Worm (Caenorhabditis elegans) whole organism, early embryonic: ENCODE data around the gene mgl-3.

ENCODE experiments used
- B0310.2 ChIP-seq: sonication (generic microtip); optimal IDR thresholded peaks from 2 replicates; lab custom pipeline; 2016; ENCODE audit warnings: mild to moderate bottlenecking, missing genetic modification characterization, missing compliant biosample characterization
- F13C5.2 ChIP-seq: sonication (generic microtip); optimal IDR thresholded peaks from 2 replicates; lab custom pipeline; 2017; ENCODE audit warnings: mild to moderate bottlenecking, missing genetic modification characterization, inconsistent platforms, missing compliant biosample characterization
- aly-1 ChIP-seq: sonication (generic microtip); optimal IDR thresholded peaks from 2 replicates; lab custom pipeline; 2016; ENCODE audit warnings: missing genetic modification characterization, missing compliant biosample characterization
- ama-1 ChIP-seq: fragments of 150-350 bp; optimal IDR thresholded peaks from 2 replicates; lab custom pipeline; 2014
- ceh-13 ChIP-seq: fragments of 200-800 bp; sonication (Bioruptor generic); optimal IDR thresholded peaks from 2 replicates; lab custom pipeline; 2018; ENCODE audit warnings: mild to moderate bottlenecking, missing genetic modification characterization, missing compliant biosample characterization
- ceh-36 ChIP-seq: sonication (generic microtip); optimal IDR thresholded peaks from 2 replicates; lab custom pipeline; 2016; ENCODE audit warnings: missing genetic modification characterization, inconsistent platforms, missing compliant biosample characterization
- ets-7 ChIP-seq: sonication (generic microtip); optimal IDR thresholded peaks from 2 replicates; lab custom pipeline; 2016; ENCODE audit warnings: missing genotype, missing genetic modification characterization, missing compliant biosample characterization
- flt-1 ChIP-seq: fragments of 200-800 bp; sonication (Bioruptor generic); IDR thresholded peaks from 2 replicates; pipeline ENCODE4 v1.3.6; 2022; ENCODE audit warnings: missing genetic modification characterization, missing compliant biosample characterization
- hmbx-1 ChIP-seq: sonication (generic microtip); optimal IDR thresholded peaks from 2 replicates; lab custom pipeline; 2016; ENCODE audit warnings: mild to moderate bottlenecking, missing genetic modification characterization, missing compliant biosample characterization
- hmg-4 ChIP-seq: fragments of 200-800 bp; sonication (Bioruptor generic); optimal IDR thresholded peaks from 2 replicates; lab custom pipeline; 2018; ENCODE audit warnings: mild to moderate bottlenecking, missing genetic modification characterization, missing compliant biosample characterization
- hnd-1 ChIP-seq: sonication (generic microtip); optimal IDR thresholded peaks from 2 replicates; lab custom pipeline; 2016; ENCODE audit warnings: missing genetic modification characterization, missing compliant biosample characterization
- pes-1 ChIP-seq: fragments of 200-800 bp; sonication (Bioruptor generic); IDR thresholded peaks from 2 replicates; pipeline ENCODE4 v1.3.6; 2022; ENCODE audit warnings: missing genetic modification reagents, missing genetic modification characterization, missing compliant biosample characterization
- scrt-1 ChIP-seq: fragments of 200-800 bp; sonication (Bioruptor generic); IDR thresholded peaks from 2 replicates; pipeline ENCODE4 v1.3.6; 2022; ENCODE audit warnings: missing genetic modification characterization, missing compliant biosample characterization
- sea-1 ChIP-seq: fragments of 200-800 bp; sonication (Bioruptor generic); conservative IDR thresholded peaks from 2 replicates; pipeline ENCODE4 v1.3.6; 2022; ENCODE audit warnings: missing genetic modification characterization, missing compliant biosample characterization
- tbx-11 ChIP-seq: fragments of 200-800 bp; sonication (Bioruptor generic); IDR thresholded peaks from 2 replicates; pipeline ENCODE4 v1.3.6; 2022; ENCODE audit warnings: missing genetic modification characterization, missing compliant biosample characterization
- tbx-37 ChIP-seq: fragments of 200-800 bp; sonication (Bioruptor generic); conservative IDR thresholded peaks from 2 replicates; pipeline ENCODE4 v1.3.6; 2022; ENCODE audit warnings: missing genetic modification reagents, missing genetic modification characterization, missing compliant biosample characterization
- tra-4 ChIP-seq: sonication (generic microtip); optimal IDR thresholded peaks from 2 replicates; lab custom pipeline; 2017; ENCODE audit warnings: missing genetic modification characterization, missing compliant biosample characterization

Gene mgl-3

ce11 chrIV:5400609-5401008 lies 38.2 kb upstream of the mgl-3 start, which contains the start of gene ZK616.1:
Gene ZK616.1, plus strand, starts transcription at chrIV:5400909.
- TF ChIP-seq aly-1 (no peak), hnd-1 (tag; lab: Kevin White, UChicago) (no peak), hmbx-1 (tag; lab: Kevin White, UChicago) (no peak), ama-1 (lab: Kevin White, UChicago) (no peak), B0310.2 (tag; lab: Kevin White, UChicago) (no peak), hmg-4 (GFP tag; lab: Kevin White, UChicago) (no peak), tra-4 (no peak), tbx-11 (GFP tag; lab: Robert Waterston, UW) (no peak), ceh-36 (tag; lab: Kevin White, UChicago) (no peak), sea-1 (GFP tag; lab: Robert Waterston, UW) (no peak), F13C5.2 (no peak), flt-1 (GFP tag; lab: Robert Waterston, UW) (no peak), pes-1 (no peak), scrt-1 (no peak), ets-7 (no peak)

- no peak for TF ChIP-seq tbx-37
- no peak for TF ChIP-seq F13C5.2
- no peak for TF ChIP-seq tra-4
- TF ChIP-seq ama-1 (lab: Kevin White, UChicago): no peak
- TF ChIP-seq tbx-11 (GFP tag; lab: Robert Waterston, UW): no peak
- no peak for TF ChIP-seq B0310.2 (tag; lab: Kevin White, UChicago)
- no peak for TF ChIP-seq sea-1 (GFP tag; lab: Robert Waterston, UW)
- TF ChIP-seq ceh-36 (tag; lab: Kevin White, UChicago): no peak
- no peak for TF ChIP-seq hnd-1 (tag; lab: Kevin White, UChicago)
- no peak for TF ChIP-seq ceh-13
- no peak for TF ChIP-seq scrt-1
- TF ChIP-seq hmg-4 (GFP tag; lab: Kevin White, UChicago): no peak
- TF ChIP-seq pes-1: no peak
- TF ChIP-seq aly-1: no peak
- TF ChIP-seq hmbx-1 (tag; lab: Kevin White, UChicago): no peak
- no peak for TF ChIP-seq flt-1 (GFP tag; lab: Robert Waterston, UW)
- no peak for TF ChIP-seq ets-7
These were observed 33.5 kb upstream of the mgl-3 start, which contains the start of gene ZK616.61 for ce11 chrIV:5405345-5405744. Gene ZK616.61, plus strand, starts transcription at chrIV:5405645.

- TF ChIP-seq flt-1 (GFP tag; lab: Robert Waterston, UW): no peak
- no peak for TF ChIP-seq ets-7
- TF ChIP-seq aly-1: no peak
These were observed 29.7 kb upstream of the mgl-3 start for ce11 chrIV:5409112-5409511.

ce11 chrIV:5411120-5411519 lies 27.7 kb upstream of the mgl-3 start, which contains the start of gene ZK616.65:
Gene ZK616.65, minus strand, starts transcription at chrIV:5411220.
- TF ChIP-seq ceh-13 (no peak), F13C5.2 (no peak)

DNA sequence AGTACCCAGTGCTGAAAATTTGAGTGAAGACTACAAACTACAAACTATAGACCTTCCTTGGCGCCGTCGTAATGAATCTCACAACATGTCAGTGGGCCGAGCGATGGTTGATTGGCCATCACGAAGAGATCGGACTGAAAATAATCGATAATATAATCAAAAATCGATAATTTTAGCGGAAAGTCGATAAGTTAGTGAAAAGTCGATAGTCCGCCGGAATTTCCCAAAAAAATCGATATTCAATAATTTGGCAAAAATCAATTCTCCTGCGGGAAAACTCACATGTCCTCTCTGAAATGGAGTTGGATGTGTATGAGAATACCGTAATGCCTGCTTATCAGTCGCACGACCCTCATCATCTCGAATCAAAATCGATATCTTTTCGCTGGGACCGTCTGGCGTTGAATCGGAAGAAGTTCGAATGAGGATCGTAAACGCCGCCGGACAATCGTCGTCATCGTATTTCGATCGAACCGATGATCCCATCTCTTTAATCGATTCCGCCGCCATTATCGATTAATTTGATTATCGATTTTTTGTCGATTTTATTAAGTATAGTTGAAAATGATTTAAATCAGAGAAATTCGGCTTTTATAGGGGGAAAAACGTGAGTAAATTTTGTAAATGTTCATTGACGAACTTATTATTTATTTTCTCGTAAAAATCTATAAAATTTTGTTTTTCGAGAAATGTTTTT lies 27.0 kb upstream of the mgl-3 start, which contains the start of gene ZK616.8:
Gene ZK616.8 (minus strand): TSS at position 553 of the 697 bp plus-strand sequence.
- no peak for TF ChIP-seq flt-1 (GFP tag; lab: Robert Waterston, UW)

DNA sequence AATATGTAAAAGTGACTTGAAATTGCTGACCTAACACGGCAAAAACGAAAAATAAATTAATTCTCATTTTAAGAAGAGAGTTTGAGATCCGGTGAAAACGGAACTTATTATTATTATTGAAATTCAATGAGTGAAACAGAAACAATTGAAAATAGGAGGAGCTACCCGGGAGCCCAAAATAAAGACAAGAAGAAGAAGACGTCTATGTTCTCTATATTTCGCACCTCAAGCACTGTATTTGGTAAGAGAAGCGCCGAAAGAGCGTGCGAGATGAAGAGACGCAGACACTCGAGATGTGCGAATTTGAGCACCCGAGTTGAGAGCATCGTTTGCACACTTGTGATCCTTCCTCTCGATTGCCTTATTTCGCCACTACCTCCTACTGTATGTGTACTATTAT lies 23.1 kb upstream of the mgl-3 start, which contains the start of gene spp-7:
Gene spp-7 (minus strand): TSS at position 101 of the 400 bp plus-strand sequence.
- no peak for TF ChIP-seq F13C5.2
- no peak for TF ChIP-seq hnd-1 (tag; lab: Kevin White, UChicago)
- TF ChIP-seq aly-1: no peak
- TF ChIP-seq tbx-11 (GFP tag; lab: Robert Waterston, UW): no peak
- no peak for TF ChIP-seq hmg-4 (GFP tag; lab: Kevin White, UChicago)
- no peak for TF ChIP-seq ama-1 (lab: Kevin White, UChicago)
- no peak for TF ChIP-seq B0310.2 (tag; lab: Kevin White, UChicago)
- TF ChIP-seq ceh-36 (tag; lab: Kevin White, UChicago): no peak
- TF ChIP-seq ets-7: no peak
- no peak for TF ChIP-seq ceh-13
- no peak for TF ChIP-seq pes-1
- no peak for TF ChIP-seq tbx-37
- no peak for TF ChIP-seq sea-1 (GFP tag; lab: Robert Waterston, UW)

- no peak for TF ChIP-seq ceh-13
- no peak for TF ChIP-seq ama-1 (lab: Kevin White, UChicago)
- no peak for TF ChIP-seq tra-4
- TF ChIP-seq hmbx-1 (tag; lab: Kevin White, UChicago): no peak
These were observed 19.7 kb upstream of the mgl-3 start, which contains the start of gene ehn-3 for ce11 chrIV:5419122-5419521. Gene ehn-3, minus strand, starts transcription at chrIV:5419222.

ce11 chrIV:5452667-5453066 lies 13.9 kb downstream of the mgl-3 start, which contains the start of gene Y4C6A.4:
Gene Y4C6A.4, plus strand, starts transcription at chrIV:5452967.
- TF ChIP-seq ets-7 (no peak), tra-4 (no peak), hnd-1 (tag; lab: Kevin White, UChicago) (no peak), sea-1 (GFP tag; lab: Robert Waterston, UW) (no peak), ama-1 (lab: Kevin White, UChicago) (no peak), tbx-37 (no peak), hmbx-1 (tag; lab: Kevin White, UChicago) (no peak), ceh-13 (no peak), ceh-36 (tag; lab: Kevin White, UChicago) (no peak), hmg-4 (GFP tag; lab: Kevin White, UChicago) (no peak), aly-1 (no peak), pes-1 (no peak), B0310.2 (tag; lab: Kevin White, UChicago) (no peak), flt-1 (GFP tag; lab: Robert Waterston, UW) (no peak), F13C5.2 (no peak), scrt-1 (no peak), tbx-11 (GFP tag; lab: Robert Waterston, UW) (no peak)
